Worm (Caenorhabditis elegans) whole organism, late embryonic: ENCODE measurements around the gene sdz-27.

Experiments
- C08G9.2 ChIP-seq: sonication (generic microtip); optimal IDR thresholded peaks from 2 replicates; lab custom pipeline; 2016; ENCODE audit warnings: mild to moderate bottlenecking, missing genetic modification characterization, moderate library complexity, missing compliant biosample characterization
- C38D4.7 ChIP-seq: fragments of 200-800 bp; sonication (Bioruptor generic); optimal IDR thresholded peaks from 2 replicates; lab custom pipeline; 2018; ENCODE audit warnings: mild to moderate bottlenecking, missing genetic modification characterization, moderate library complexity, missing compliant biosample characterization
- F13H6.1 ChIP-seq: sonication (generic microtip); optimal IDR thresholded peaks from 2 replicates; lab custom pipeline; 2016; ENCODE audit warnings: missing genetic modification characterization, missing compliant biosample characterization
- ahr-1 ChIP-seq: sonication (generic microtip); optimal IDR thresholded peaks from 2 replicates; lab custom pipeline; 2016; ENCODE audit warnings: missing genetic modification characterization, missing compliant biosample characterization
- ama-1 ChIP-seq: fragments of 150-350 bp; optimal IDR thresholded peaks from 2 replicates; lab custom pipeline; 2014
- ceh-14 ChIP-seq: sonication (generic microtip); optimal IDR thresholded peaks from 2 replicates; lab custom pipeline; 2016; ENCODE audit warnings: missing genotype, missing genetic modification characterization, missing compliant biosample characterization
- ceh-18 ChIP-seq: sonication (generic microtip); optimal IDR thresholded peaks from 2 replicates; lab custom pipeline; 2016; ENCODE audit warnings: missing genetic modification characterization, missing compliant biosample characterization
- ceh-2 ChIP-seq: sonication (generic microtip); optimal IDR thresholded peaks from 2 replicates; lab custom pipeline; 2016; ENCODE audit warnings: missing genotype, missing genetic modification characterization, missing compliant biosample characterization
- ceh-22 ChIP-seq: sonication (generic microtip); optimal IDR thresholded peaks from 2 replicates; lab custom pipeline; 2017; ENCODE audit warnings: missing biosample characterization, missing genetic modification characterization
- ceh-31 ChIP-seq: sonication (generic microtip); optimal IDR thresholded peaks from 2 replicates; lab custom pipeline; 2016; ENCODE audit warnings: missing genetic modification characterization, missing compliant biosample characterization
- ceh-48 ChIP-seq: sonication (generic microtip); optimal IDR thresholded peaks from 2 replicates; lab custom pipeline; 2016; ENCODE audit warnings: missing genetic modification characterization, inconsistent platforms, missing compliant biosample characterization
- ceh-6 ChIP-seq: fragments of 200-800 bp; sonication (Bioruptor generic); optimal IDR thresholded peaks from 2 replicates; lab custom pipeline; 2018; ENCODE audit warnings: mild to moderate bottlenecking, missing genetic modification characterization, missing compliant biosample characterization
- dve-1 ChIP-seq: sonication (generic microtip); optimal IDR thresholded peaks from 2 replicates; lab custom pipeline; 2017; ENCODE audit warnings: antibody characterized with exemption, mild to moderate bottlenecking, missing genetic modification characterization, missing compliant biosample characterization
- elt-2 ChIP-seq: sonication (generic microtip); optimal IDR thresholded peaks from 2 replicates; lab custom pipeline; 2016; ENCODE audit warnings: missing genetic modification reagents, missing genetic modification characterization, missing compliant biosample characterization
- fkh-10 ChIP-seq: fragments of 150-350 bp; optimal IDR thresholded peaks from 2 replicates; lab custom pipeline; 2014; ENCODE audit warnings: missing biosample characterization, missing genetic modification reagents, missing genetic modification characterization
- gmeb-2 ChIP-seq: sonication (generic microtip); optimal IDR thresholded peaks from 2 replicates; lab custom pipeline; 2016; ENCODE audit warnings: missing genetic modification characterization, inconsistent platforms, missing compliant biosample characterization
- lim-6 ChIP-seq: sonication (generic microtip); optimal IDR thresholded peaks from 2 replicates; lab custom pipeline; 2016; ENCODE audit warnings: missing genetic modification characterization, missing compliant biosample characterization
- lin-11 ChIP-seq: fragments of 200-800 bp; sonication (Bioruptor generic); optimal IDR thresholded peaks from 2 replicates; lab custom pipeline; 2018; ENCODE audit warnings: mild to moderate bottlenecking, missing genetic modification characterization, missing compliant biosample characterization
- nfya-1 ChIP-seq: sonication (generic microtip); optimal IDR thresholded peaks from 2 replicates; lab custom pipeline; 2017; ENCODE audit warnings: missing genetic modification characterization, mild to moderate bottlenecking, missing compliant biosample characterization, antibody characterized with exemption, moderate library complexity
- nhr-232 ChIP-seq: sonication (generic microtip); optimal IDR thresholded peaks from 2 replicates; lab custom pipeline; 2016; ENCODE audit warnings: missing genetic modification characterization, missing compliant biosample characterization
- npax-4 ChIP-seq: sonication (generic microtip); optimal IDR thresholded peaks from 2 replicates; lab custom pipeline; 2016; ENCODE audit warnings: missing genetic modification characterization, missing compliant biosample characterization
- pag-3 ChIP-seq: sonication (generic microtip); optimal IDR thresholded peaks from 2 replicates; lab custom pipeline; 2016; ENCODE audit warnings: missing compliant biosample characterization, missing genetic modification characterization, borderline replicate concordance
- pat-9 ChIP-seq: fragments of 200-800 bp; sonication (Bioruptor generic); optimal IDR thresholded peaks from 2 replicates; lab custom pipeline; 2018; ENCODE audit warnings: mild to moderate bottlenecking, missing genetic modification characterization, moderate library complexity, missing compliant biosample characterization
- pha-2 ChIP-seq: sonication (generic microtip); optimal IDR thresholded peaks from 2 replicates; lab custom pipeline; 2017; ENCODE audit warnings: mild to moderate bottlenecking, missing genetic modification characterization, missing compliant biosample characterization
- pros-1 ChIP-seq: fragments of 150-350 bp; optimal IDR thresholded peaks from 2 replicates; lab custom pipeline; 2014; ENCODE audit warnings: missing biosample characterization, missing genetic modification reagents, missing genetic modification characterization
- ref-2 ChIP-seq: sonication (generic microtip); optimal IDR thresholded peaks from 2 replicates; lab custom pipeline; 2016; ENCODE audit warnings: missing genetic modification characterization, missing compliant biosample characterization
- rnt-1 ChIP-seq: sonication (generic microtip); optimal IDR thresholded peaks from 2 replicates; lab custom pipeline; 2016; ENCODE audit warnings: missing genetic modification characterization, missing compliant biosample characterization
- sdc-2 ChIP-seq: sonication (generic microtip); optimal IDR thresholded peaks from 2 replicates; lab custom pipeline; 2016; ENCODE audit warnings: missing genotype, missing genetic modification characterization, missing compliant biosample characterization
- sox-2 ChIP-seq: fragments of 200-800 bp; sonication (Bioruptor generic); IDR thresholded peaks from 2 replicates; pipeline ENCODE4 v1.3.6; 2022; ENCODE audit warnings: missing genetic modification reagents, missing genetic modification characterization, missing compliant biosample characterization
- sox-4 ChIP-seq: sonication (generic microtip); optimal IDR thresholded peaks from 2 replicates; lab custom pipeline; 2017; ENCODE audit warnings: mild to moderate bottlenecking, missing genetic modification characterization, inconsistent platforms, missing compliant biosample characterization
- tbx-2 ChIP-seq: sonication (generic microtip); optimal IDR thresholded peaks from 2 replicates; lab custom pipeline; 2016; ENCODE audit warnings: missing genetic modification characterization, missing compliant biosample characterization
- unc-3 ChIP-seq, 2 experiments: fragments of 200-800 bp in 1 of 2; sonication (Bioruptor generic) in 1 of 2; sonication (generic microtip) in 1 of 2; conservative IDR thresholded peaks in 1 of 2; optimal IDR thresholded peaks in 1 of 2; 2 replicates each; pipeline versions ENCODE4 v1.3.6 to Lab custom; 2016 to 2022; ENCODE audit warnings: missing compliant biosample characterization in 2 of 2, missing genetic modification characterization in 2 of 2, missing genetic modification reagents in 1 of 2
- unc-42 ChIP-seq: sonication (generic microtip); optimal IDR thresholded peaks from 2 replicates; lab custom pipeline; 2016; ENCODE audit warnings: missing genotype, missing genetic modification characterization, missing compliant biosample characterization
- unc-86 ChIP-seq: sonication (generic microtip); optimal IDR thresholded peaks from 2 replicates; lab custom pipeline; 2016; ENCODE audit warnings: missing genetic modification characterization, missing compliant biosample characterization
- zip-5 ChIP-seq: sonication (generic microtip); optimal IDR thresholded peaks from 2 replicates; lab custom pipeline; 2016; ENCODE audit warnings: missing genetic modification characterization, missing compliant biosample characterization

Gene sdz-27

ce11 chrIV:11178495-11178894 lies 8.3 kb upstream of the sdz-27 start, which contains the start of gene C08F8.9:
Gene C08F8.9, minus strand, starts transcription at chrIV:11178595.
- TF ChIP-seq ceh-6 (GFP tag; lab: Kevin White, UChicago) = no peak
- no peak for TF ChIP-seq sox-4 (tag; lab: Kevin White, UChicago)
- TF ChIP-seq nhr-232 (tag; lab: Kevin White, UChicago) = no peak
- TF ChIP-seq ceh-18 (tag; lab: Kevin White, UChicago) = no peak
- no peak for TF ChIP-seq dve-1 (tag; lab: Kevin White, UChicago)
- no peak for TF ChIP-seq pat-9 (tag; lab: Kevin White, UChicago)
- TF ChIP-seq zip-5 (tag; lab: Kevin White, UChicago) = no peak
- TF ChIP-seq fkh-10 = no peak
- no peak for TF ChIP-seq ama-1
- no peak for TF ChIP-seq ceh-31 (tag; lab: Kevin White, UChicago)
- no peak for TF ChIP-seq pha-2 (tag; lab: Kevin White, UChicago)
- no peak for TF ChIP-seq pros-1 (tag; lab: Kevin White, UChicago)
- no peak for TF ChIP-seq unc-86 (tag; lab: Kevin White, UChicago)
- TF ChIP-seq gmeb-2 (tag; lab: Kevin White, UChicago) = no peak
- TF ChIP-seq tbx-2 (tag; lab: Kevin White, UChicago) = no peak
- no peak for TF ChIP-seq ceh-22 (tag; lab: Kevin White, UChicago)
- TF ChIP-seq ref-2 (tag; lab: Kevin White, UChicago) = no peak

- TF ChIP-seq nfya-1 (peak; percentile 53), tbx-2 (tag; lab: Kevin White, UChicago) (peak; percentile 57), ceh-31 (tag; lab: Kevin White, UChicago) (peak; percentile 73), unc-42 (peak; percentile 54), rnt-1 (tag; lab: Kevin White, UChicago) (peak; percentile 15), ceh-2 (tag; lab: Kevin White, UChicago) (peak; percentile 18), elt-2 (tag; lab: Kevin White, UChicago) (peak; percentile 43), ref-2 (tag; lab: Kevin White, UChicago) (peak; percentile 18), C08G9.2 (tag; lab: Kevin White, UChicago) (peak; percentile 47), F13H6.1 (tag; lab: Kevin White, UChicago) (peak; percentile 29), zip-5 (tag; lab: Kevin White, UChicago) (peak; percentile 25), lim-6 (tag; lab: Kevin White, UChicago) (peak; percentile 44), ceh-14 (peak; percentile 49), ahr-1 (peak; percentile 13), ceh-18 (tag; lab: Kevin White, UChicago) (peak; percentile 27)
These were observed 7.6 kb upstream of the sdz-27 start, which contains the start of gene cpt-2 for ce11 chrIV:11179123-11179740. Gene cpt-2, plus strand, starts transcription at chrIV:11179645.

- no peak for TF ChIP-seq ceh-22 (tag; lab: Kevin White, UChicago)
- TF ChIP-seq nhr-232 (tag; lab: Kevin White, UChicago) = no peak
- no peak for TF ChIP-seq sox-2 (GFP tag; lab: Robert Waterston, UW)
- no peak for TF ChIP-seq lin-11
- TF ChIP-seq sdc-2 (tag; lab: Kevin White, UChicago) = no peak
- no peak for TF ChIP-seq zip-5 (tag; lab: Kevin White, UChicago)
- no peak for TF ChIP-seq ceh-6 (GFP tag; lab: Kevin White, UChicago)
- no peak for TF ChIP-seq ceh-31 (tag; lab: Kevin White, UChicago)
- TF ChIP-seq unc-86 (tag; lab: Kevin White, UChicago) = no peak
- no peak for TF ChIP-seq C38D4.7 (GFP tag; lab: Kevin White, UChicago)
- TF ChIP-seq ceh-18 (tag; lab: Kevin White, UChicago) = no peak
- TF ChIP-seq npax-4 = no peak
- no peak for TF ChIP-seq rnt-1 (tag; lab: Kevin White, UChicago)
- no peak for TF ChIP-seq unc-3 (GFP tag; conservative IDR thresholded peaks at IDR 0.05; lab: Robert Waterston, UW)
- no peak for TF ChIP-seq unc-3 (tag; optimal IDR thresholded peaks at IDR 0.05; lab: Kevin White, UChicago)
- no peak for TF ChIP-seq ceh-48 (tag; lab: Kevin White, UChicago)
- TF ChIP-seq pag-3 (tag; lab: Kevin White, UChicago) = no peak
These were observed 6.8 kb upstream of the sdz-27 start for ce11 chrIV:11180077-11180476.
